Worm (Caenorhabditis elegans) whole organism, late embryonic: ENCODE data around the gene F07C3.2.
A peak's percentile ranks its signal among the peaks of the same experiment; 100 is the strongest.

Source experiments
- C08G9.2 ChIP-seq: sonication (generic microtip); optimal IDR thresholded peaks from 2 replicates; lab custom pipeline; 2016; ENCODE audit warnings: mild to moderate bottlenecking, missing genetic modification characterization, moderate library complexity, missing compliant biosample characterization
- C38D4.7 ChIP-seq: fragments of 200-800 bp; sonication (Bioruptor generic); optimal IDR thresholded peaks from 2 replicates; lab custom pipeline; 2018; ENCODE audit warnings: mild to moderate bottlenecking, missing genetic modification characterization, moderate library complexity, missing compliant biosample characterization
- K02D7.2 ChIP-seq: sonication (generic microtip); optimal IDR thresholded peaks from 2 replicates; lab custom pipeline; 2017; ENCODE audit warnings: mild to moderate bottlenecking, missing genetic modification characterization, missing compliant biosample characterization
- K09A11.1 ChIP-seq: sonication (generic microtip); optimal IDR thresholded peaks from 2 replicates; lab custom pipeline; 2017; ENCODE audit warnings: antibody characterized with exemption, mild to moderate bottlenecking, missing genetic modification characterization, missing compliant biosample characterization; ENCODE audit not compliant: insufficient read depth
- T23F11.4 ChIP-seq: fragments of 200-800 bp; sonication (Bioruptor generic); optimal IDR thresholded peaks from 2 replicates; lab custom pipeline; 2018; ENCODE audit warnings: mild to moderate bottlenecking, missing genetic modification characterization, missing compliant biosample characterization
- Y22D7AL.16 ChIP-seq: sonication (generic microtip); optimal IDR thresholded peaks from 2 replicates; lab custom pipeline; 2016; ENCODE audit warnings: missing genetic modification characterization, missing compliant biosample characterization
- ahr-1 ChIP-seq: sonication (generic microtip); optimal IDR thresholded peaks from 2 replicates; lab custom pipeline; 2016; ENCODE audit warnings: missing genetic modification characterization, missing compliant biosample characterization
- ama-1 ChIP-seq: fragments of 150-350 bp; optimal IDR thresholded peaks from 2 replicates; lab custom pipeline; 2014
- ceh-14 ChIP-seq: sonication (generic microtip); optimal IDR thresholded peaks from 2 replicates; lab custom pipeline; 2016; ENCODE audit warnings: missing genotype, missing genetic modification characterization, missing compliant biosample characterization
- ceh-18 ChIP-seq: sonication (generic microtip); optimal IDR thresholded peaks from 2 replicates; lab custom pipeline; 2016; ENCODE audit warnings: missing genetic modification characterization, missing compliant biosample characterization
- ceh-19 ChIP-seq: fragments of 200-800 bp; sonication (Bioruptor generic); optimal IDR thresholded peaks from 2 replicates; lab custom pipeline; 2018; ENCODE audit warnings: mild to moderate bottlenecking, missing genetic modification characterization, missing compliant biosample characterization
- ceh-2 ChIP-seq: sonication (generic microtip); optimal IDR thresholded peaks from 2 replicates; lab custom pipeline; 2016; ENCODE audit warnings: missing genotype, missing genetic modification characterization, missing compliant biosample characterization
- ceh-22 ChIP-seq: sonication (generic microtip); optimal IDR thresholded peaks from 2 replicates; lab custom pipeline; 2017; ENCODE audit warnings: missing biosample characterization, missing genetic modification characterization
- ceh-24 ChIP-seq: sonication (generic microtip); optimal IDR thresholded peaks from 2 replicates; lab custom pipeline; 2016; ENCODE audit warnings: mild to moderate bottlenecking, missing genetic modification characterization, missing compliant biosample characterization
- ceh-31 ChIP-seq: sonication (generic microtip); optimal IDR thresholded peaks from 2 replicates; lab custom pipeline; 2016; ENCODE audit warnings: missing genetic modification characterization, missing compliant biosample characterization
- ceh-34 ChIP-seq: sonication (generic microtip); optimal IDR thresholded peaks from 2 replicates; lab custom pipeline; 2016; ENCODE audit warnings: mild to moderate bottlenecking, missing genetic modification characterization, missing compliant biosample characterization
- ceh-45 ChIP-seq: fragments of 200-800 bp; sonication (Bioruptor generic); IDR thresholded peaks from 2 replicates; pipeline ENCODE4 v1.3.6; 2022; ENCODE audit warnings: missing genetic modification reagents, missing genetic modification characterization, missing compliant biosample characterization
- ceh-48 ChIP-seq: sonication (generic microtip); optimal IDR thresholded peaks from 2 replicates; lab custom pipeline; 2016; ENCODE audit warnings: missing genetic modification characterization, inconsistent platforms, missing compliant biosample characterization
- ceh-9 ChIP-seq: sonication (generic microtip); optimal IDR thresholded peaks from 2 replicates; lab custom pipeline; 2016; ENCODE audit warnings: mild to moderate bottlenecking, missing genetic modification characterization, inconsistent platforms, missing compliant biosample characterization
- dve-1 ChIP-seq: sonication (generic microtip); optimal IDR thresholded peaks from 2 replicates; lab custom pipeline; 2017; ENCODE audit warnings: antibody characterized with exemption, mild to moderate bottlenecking, missing genetic modification characterization, missing compliant biosample characterization
- elt-2 ChIP-seq: sonication (generic microtip); optimal IDR thresholded peaks from 2 replicates; lab custom pipeline; 2016; ENCODE audit warnings: missing genetic modification reagents, missing genetic modification characterization, missing compliant biosample characterization
- elt-4 ChIP-seq: sonication (generic microtip); optimal IDR thresholded peaks from 2 replicates; lab custom pipeline; 2016; ENCODE audit warnings: missing genetic modification characterization, missing compliant biosample characterization
- ets-4 ChIP-seq: sonication (generic microtip); optimal IDR thresholded peaks from 2 replicates; lab custom pipeline; 2016; ENCODE audit warnings: missing genetic modification characterization, missing compliant biosample characterization
- fax-1 ChIP-seq: sonication (generic microtip); optimal IDR thresholded peaks from 2 replicates; lab custom pipeline; 2016; ENCODE audit warnings: missing genotype, missing genetic modification characterization, missing compliant biosample characterization
- hlh-13 ChIP-seq: fragments of 200-800 bp; sonication (Bioruptor generic); optimal IDR thresholded peaks from 2 replicates; lab custom pipeline; 2018; ENCODE audit warnings: mild to moderate bottlenecking, missing genetic modification characterization, missing compliant biosample characterization
- hlh-15 ChIP-seq: sonication (generic microtip); optimal IDR thresholded peaks from 2 replicates; lab custom pipeline; 2016; ENCODE audit warnings: missing genetic modification characterization, missing compliant biosample characterization
- hlh-30 ChIP-seq: sonication (generic microtip); optimal IDR thresholded peaks from 2 replicates; lab custom pipeline; 2017; ENCODE audit warnings: antibody characterized with exemption, missing genetic modification characterization, missing compliant biosample characterization; ENCODE audit not compliant: insufficient read depth
- hlh-6 ChIP-seq: sonication (generic microtip); optimal IDR thresholded peaks from 2 replicates; lab custom pipeline; 2016; ENCODE audit warnings: missing genotype, missing genetic modification characterization, missing compliant biosample characterization
- lim-6 ChIP-seq: sonication (generic microtip); optimal IDR thresholded peaks from 2 replicates; lab custom pipeline; 2016; ENCODE audit warnings: missing genetic modification characterization, missing compliant biosample characterization
- lin-11 ChIP-seq: fragments of 200-800 bp; sonication (Bioruptor generic); optimal IDR thresholded peaks from 2 replicates; lab custom pipeline; 2018; ENCODE audit warnings: mild to moderate bottlenecking, missing genetic modification characterization, missing compliant biosample characterization
- madf-2 ChIP-seq: sonication (generic microtip); optimal IDR thresholded peaks from 2 replicates; lab custom pipeline; 2017; ENCODE audit warnings: missing genetic modification characterization, missing compliant biosample characterization
- mec-3 ChIP-seq: sonication (generic microtip); optimal IDR thresholded peaks from 2 replicates; lab custom pipeline; 2016; ENCODE audit warnings: borderline replicate concordance, missing genetic modification characterization, missing compliant biosample characterization
- nfya-1 ChIP-seq: sonication (generic microtip); optimal IDR thresholded peaks from 2 replicates; lab custom pipeline; 2017; ENCODE audit warnings: missing genetic modification characterization, mild to moderate bottlenecking, missing compliant biosample characterization, antibody characterized with exemption, moderate library complexity
- nhr-232 ChIP-seq: sonication (generic microtip); optimal IDR thresholded peaks from 2 replicates; lab custom pipeline; 2016; ENCODE audit warnings: missing genetic modification characterization, missing compliant biosample characterization
- npax-4 ChIP-seq: sonication (generic microtip); optimal IDR thresholded peaks from 2 replicates; lab custom pipeline; 2016; ENCODE audit warnings: missing genetic modification characterization, missing compliant biosample characterization
- odd-2 ChIP-seq: sonication (generic microtip); optimal IDR thresholded peaks from 2 replicates; lab custom pipeline; 2017; ENCODE audit warnings: antibody characterized with exemption, mild to moderate bottlenecking, missing genetic modification characterization, missing compliant biosample characterization
- pag-3 ChIP-seq: sonication (generic microtip); optimal IDR thresholded peaks from 2 replicates; lab custom pipeline; 2016; ENCODE audit warnings: missing compliant biosample characterization, missing genetic modification characterization, borderline replicate concordance
- pha-2 ChIP-seq: sonication (generic microtip); optimal IDR thresholded peaks from 2 replicates; lab custom pipeline; 2017; ENCODE audit warnings: mild to moderate bottlenecking, missing genetic modification characterization, missing compliant biosample characterization
- pha-4 ChIP-seq: fragments of 150-350 bp; optimal IDR thresholded peaks from 2 replicates; lab custom pipeline; 2018; ENCODE audit warnings: missing biosample characterization, missing genetic modification reagents, missing genetic modification characterization
- pros-1 ChIP-seq: fragments of 150-350 bp; optimal IDR thresholded peaks from 2 replicates; lab custom pipeline; 2014; ENCODE audit warnings: missing biosample characterization, missing genetic modification reagents, missing genetic modification characterization
- rnt-1 ChIP-seq: sonication (generic microtip); optimal IDR thresholded peaks from 2 replicates; lab custom pipeline; 2016; ENCODE audit warnings: missing genetic modification characterization, missing compliant biosample characterization
- sdc-2 ChIP-seq: sonication (generic microtip); optimal IDR thresholded peaks from 2 replicates; lab custom pipeline; 2016; ENCODE audit warnings: missing genotype, missing genetic modification characterization, missing compliant biosample characterization
- sox-2 ChIP-seq: fragments of 200-800 bp; sonication (Bioruptor generic); IDR thresholded peaks from 2 replicates; pipeline ENCODE4 v1.3.6; 2022; ENCODE audit warnings: missing genetic modification reagents, missing genetic modification characterization, missing compliant biosample characterization
- tbx-2 ChIP-seq: sonication (generic microtip); optimal IDR thresholded peaks from 2 replicates; lab custom pipeline; 2016; ENCODE audit warnings: missing genetic modification characterization, missing compliant biosample characterization
- tbx-7 ChIP-seq: sonication (generic microtip); optimal IDR thresholded peaks from 2 replicates; lab custom pipeline; 2016; ENCODE audit warnings: missing genotype, missing genetic modification characterization, missing compliant biosample characterization
- unc-3 ChIP-seq, 2 experiments: fragments of 200-800 bp in 1 of 2; sonication (Bioruptor generic) in 1 of 2; sonication (generic microtip) in 1 of 2; conservative IDR thresholded peaks in 1 of 2; optimal IDR thresholded peaks in 1 of 2; 2 replicates each; pipeline versions ENCODE4 v1.3.6 to Lab custom; 2016 to 2022; ENCODE audit warnings: missing compliant biosample characterization in 2 of 2, missing genetic modification characterization in 2 of 2, missing genetic modification reagents in 1 of 2
- unc-55 ChIP-seq: sonication (generic microtip); optimal IDR thresholded peaks from 2 replicates; lab custom pipeline; 2017; ENCODE audit warnings: missing biosample characterization, missing genetic modification reagents, missing genetic modification characterization
- unc-86 ChIP-seq: sonication (generic microtip); optimal IDR thresholded peaks from 2 replicates; lab custom pipeline; 2016; ENCODE audit warnings: missing genetic modification characterization, missing compliant biosample characterization
- zip-5 ChIP-seq: sonication (generic microtip); optimal IDR thresholded peaks from 2 replicates; lab custom pipeline; 2016; ENCODE audit warnings: missing genetic modification characterization, missing compliant biosample characterization

The F07C3.2 gene

ce11 chrV:9218214-9218613, 7.7 kb upstream of the F07C3.2 start:
- TF ChIP-seq fax-1 (tag; lab: Kevin White, UChicago) (no peak), unc-55 (GFP tag; lab: Kevin White, UChicago) (peak; percentile 39)
- TF ChIP-seq, all 69 proteins: peak for 1

ce11 chrV:9218655-9219389, 7.1 kb upstream of the F07C3.2 start:
- TF ChIP-seq sox-2 (no peak), nhr-232 (tag; lab: Kevin White, UChicago) (no peak), hlh-6 (tag; lab: Kevin White, UChicago) (no peak), rnt-1 (tag; lab: Kevin White, UChicago) (no peak), hlh-15 (tag; lab: Kevin White, UChicago) (no peak), pha-4 (tag; lab: Kevin White, UChicago) (no peak), unc-3 (GFP tag; conservative IDR thresholded peaks at IDR 0.05; lab: Robert Waterston, UW) (no peak), unc-3 (tag; optimal IDR thresholded peaks at IDR 0.05; lab: Kevin White, UChicago) (no peak), tbx-2 (tag; lab: Kevin White, UChicago) (peak; percentile 35), K09A11.1 (tag; lab: Kevin White, UChicago) (no peak), ceh-48 (tag; lab: Kevin White, UChicago) (no peak), lin-11 (no peak), dve-1 (no peak), ceh-9 (tag; lab: Kevin White, UChicago) (no peak), hlh-13 (GFP tag; lab: Kevin White, UChicago) (no peak), K02D7.2 (tag; lab: Kevin White, UChicago) (no peak), nfya-1 (tag; lab: Kevin White, UChicago) (peak; percentile 31), ceh-22 (tag; lab: Kevin White, UChicago) (no peak), madf-2 (no peak), sdc-2 (tag; lab: Kevin White, UChicago) (no peak), ceh-24 (no peak), elt-2 (tag; lab: Kevin White, UChicago) (peak; percentile 57), lim-6 (no peak), ceh-14 (peak; percentile 23), unc-86 (tag; lab: Kevin White, UChicago) (no peak), tbx-7 (tag; lab: Kevin White, UChicago) (no peak), elt-4 (tag; lab: Kevin White, UChicago) (no peak), fax-1 (tag; lab: Kevin White, UChicago) (no peak), ama-1 (no peak), npax-4 (tag; lab: Kevin White, UChicago) (no peak), pag-3 (tag; lab: Kevin White, UChicago) (peak; percentile 33), Y22D7AL.16 (tag; lab: Kevin White, UChicago) (no peak), ceh-45 (no peak), ahr-1 (no peak), C38D4.7 (no peak), pha-2 (tag; lab: Kevin White, UChicago) (no peak), ceh-18 (tag; lab: Kevin White, UChicago) (peak; percentile 19), ceh-19 (no peak), pros-1 (tag; lab: Kevin White, UChicago) (no peak), ceh-34 (tag; lab: Kevin White, UChicago) (no peak), zip-5 (tag; lab: Kevin White, UChicago) (no peak), ceh-31 (tag; lab: Kevin White, UChicago) (peak; percentile 46), odd-2 (no peak), hlh-30 (no peak), C08G9.2 (tag; lab: Kevin White, UChicago) (no peak), T23F11.4 (no peak), ets-4 (no peak), ceh-2 (tag; lab: Kevin White, UChicago) (no peak), mec-3 (tag; lab: Kevin White, UChicago) (no peak)
